Worm (Caenorhabditis elegans) whole organism, mixed stage, embryonic: ENCODE results near the gene F17H10.4.

ENCODE experiments used
- M03D4.4 ChIP-seq: sonication (generic microtip); optimal IDR thresholded peaks from 2 replicates; lab custom pipeline; 2017; ENCODE audit warnings: mild to moderate bottlenecking, missing genetic modification characterization, missing compliant biosample characterization
- bed-3 ChIP-seq: fragments of 200-800 bp; sonication (Bioruptor generic); optimal IDR thresholded peaks from 3 replicates; lab custom pipeline; 2018; ENCODE audit warnings: mild to moderate bottlenecking, missing genetic modification characterization, moderate library complexity, missing compliant biosample characterization
- blmp-1 ChIP-seq: fragments of 150-350 bp; optimal IDR thresholded peaks from 2 replicates; lab custom pipeline; 2014; ENCODE audit warnings: missing biosample characterization, missing genetic modification characterization
- ceh-39 ChIP-seq: fragments of 150-350 bp; optimal IDR thresholded peaks from 2 replicates; lab custom pipeline; 2014; ENCODE audit warnings: missing biosample characterization, missing genetic modification characterization
- ceh-43 ChIP-seq: fragments of 200-800 bp; sonication (Bioruptor generic); optimal IDR thresholded peaks from 2 replicates; lab custom pipeline; 2018; ENCODE audit warnings: mild to moderate bottlenecking, missing genetic modification characterization, moderate library complexity, missing compliant biosample characterization
- ceh-83 ChIP-seq: fragments of 200-800 bp; sonication (Bioruptor generic); optimal IDR thresholded peaks from 2 replicates; lab custom pipeline; 2018; ENCODE audit warnings: mild to moderate bottlenecking, missing genetic modification characterization, missing compliant biosample characterization
- ces-1 ChIP-seq: fragments of 150-350 bp; optimal IDR thresholded peaks from 2 replicates; lab custom pipeline; 2014; ENCODE audit warnings: missing biosample characterization, missing genetic modification reagents, missing genetic modification characterization
- cnd-1 ChIP-seq: fragments of 200-800 bp; sonication (Bioruptor generic); optimal IDR thresholded peaks from 2 replicates; lab custom pipeline; 2018; ENCODE audit warnings: mild to moderate bottlenecking, missing genetic modification characterization, missing compliant biosample characterization
- drap-1 ChIP-seq: fragments of 200-800 bp; sonication (Bioruptor generic); optimal IDR thresholded peaks from 3 replicates; lab custom pipeline; 2018; ENCODE audit warnings: mild to moderate bottlenecking, missing genetic modification characterization, missing compliant biosample characterization
- elt-1 ChIP-seq: sonication (generic microtip); optimal IDR thresholded peaks from 2 replicates; lab custom pipeline; 2017; ENCODE audit warnings: missing genetic modification characterization, mild to moderate bottlenecking, missing compliant biosample characterization, antibody characterized with exemption, moderate library complexity, borderline replicate concordance; ENCODE audit not compliant: insufficient read depth
- elt-3 ChIP-seq: fragments of 150-350 bp; optimal IDR thresholded peaks from 2 replicates; lab custom pipeline; 2014; ENCODE audit warnings: missing biosample characterization, missing genetic modification characterization
- flh-1 ChIP-seq: fragments of 200-800 bp; sonication (Bioruptor generic); optimal IDR thresholded peaks from 2 replicates; lab custom pipeline; 2018; ENCODE audit warnings: mild to moderate bottlenecking, missing genetic modification characterization, moderate library complexity, missing compliant biosample characterization
- ham-2 ChIP-seq: fragments of 200-800 bp; sonication (Bioruptor generic); optimal IDR thresholded peaks from 2 replicates; lab custom pipeline; 2018; ENCODE audit warnings: mild to moderate bottlenecking, missing genetic modification characterization, missing compliant biosample characterization
- hlh-1 ChIP-seq: fragments of 150-350 bp; optimal IDR thresholded peaks from 2 replicates; lab custom pipeline; 2014; ENCODE audit warnings: missing biosample characterization, missing genetic modification reagents, missing genetic modification characterization
- lin-13 ChIP-seq: fragments of 150-350 bp; optimal IDR thresholded peaks from 2 replicates; lab custom pipeline; 2014; ENCODE audit warnings: missing biosample characterization, missing genetic modification characterization
- lin-32 ChIP-seq: fragments of 200-800 bp; sonication (Bioruptor generic); optimal IDR thresholded peaks from 2 replicates; lab custom pipeline; 2018; ENCODE audit warnings: mild to moderate bottlenecking, missing genetic modification characterization, missing compliant biosample characterization
- lsy-2 ChIP-seq: fragments of 150-350 bp; optimal IDR thresholded peaks from 2 replicates; lab custom pipeline; 2014; ENCODE audit warnings: missing biosample characterization, missing genetic modification characterization
- mab-5 ChIP-seq: fragments of 150-350 bp; optimal IDR thresholded peaks from 2 replicates; lab custom pipeline; 2014; ENCODE audit warnings: missing biosample characterization, missing genetic modification characterization
- mep-1 ChIP-seq: fragments of 150-350 bp; optimal IDR thresholded peaks from 2 replicates; lab custom pipeline; 2017; ENCODE audit warnings: missing biosample characterization, missing genetic modification reagents, missing genetic modification characterization, inconsistent platforms
- mls-2 ChIP-seq: sonication (generic microtip); optimal IDR thresholded peaks from 2 replicates; lab custom pipeline; 2016; ENCODE audit warnings: mild to moderate bottlenecking, missing genetic modification characterization, moderate library complexity, missing compliant biosample characterization
- nhr-12 ChIP-seq: fragments of 150-350 bp; optimal IDR thresholded peaks from 2 replicates; lab custom pipeline; 2014; ENCODE audit warnings: missing biosample characterization, missing genetic modification characterization
- nhr-2 ChIP-seq: fragments of 150-350 bp; optimal IDR thresholded peaks from 2 replicates; lab custom pipeline; 2014; ENCODE audit warnings: missing biosample characterization, missing genetic modification characterization
- nhr-237 ChIP-seq: fragments of 150-350 bp; optimal IDR thresholded peaks from 2 replicates; lab custom pipeline; 2014; ENCODE audit warnings: missing biosample characterization, missing genetic modification characterization
- nhr-28 ChIP-seq: fragments of 150-350 bp; optimal IDR thresholded peaks from 2 replicates; lab custom pipeline; 2014; ENCODE audit warnings: missing biosample characterization, missing genetic modification characterization
- nhr-76 ChIP-seq: sonication (generic microtip); optimal IDR thresholded peaks from 2 replicates; lab custom pipeline; 2017; ENCODE audit warnings: missing biosample characterization, missing genetic modification characterization
- pha-4 ChIP-seq: fragments of 150-350 bp; optimal IDR thresholded peaks from 2 replicates; lab custom pipeline; 2018; ENCODE audit warnings: missing biosample characterization, missing genetic modification reagents, missing genetic modification characterization
- sem-2 ChIP-seq: fragments of 200-800 bp; sonication (Bioruptor generic); optimal IDR thresholded peaks from 2 replicates; lab custom pipeline; 2018; ENCODE audit warnings: mild to moderate bottlenecking, missing genetic modification characterization, missing compliant biosample characterization
- snpc-4 ChIP-seq: fragments of 150-350 bp; optimal IDR thresholded peaks from 2 replicates; lab custom pipeline; 2014; ENCODE audit warnings: missing biosample characterization, missing genetic modification characterization
- sptf-1 ChIP-seq: sonication (generic microtip); optimal IDR thresholded peaks from 2 replicates; lab custom pipeline; 2017; ENCODE audit warnings: mild to moderate bottlenecking, missing genetic modification characterization, moderate library complexity, missing compliant biosample characterization
- tbx-8 ChIP-seq: fragments of 200-800 bp; sonication (Bioruptor generic); optimal IDR thresholded peaks from 2 replicates; lab custom pipeline; 2018; ENCODE audit warnings: mild to moderate bottlenecking, missing genetic modification characterization, moderate library complexity, missing compliant biosample characterization
- unc-120 ChIP-seq: sonication (generic microtip); optimal IDR thresholded peaks from 2 replicates; lab custom pipeline; 2017; ENCODE audit warnings: missing genetic modification characterization, missing compliant biosample characterization; ENCODE audit not compliant: poor library complexity, severe bottlenecking
- unc-39 ChIP-seq: fragments of 150-350 bp; optimal IDR thresholded peaks from 2 replicates; lab custom pipeline; 2014; ENCODE audit warnings: missing biosample characterization, missing genetic modification characterization
- unc-62 ChIP-seq: fragments of 150-350 bp; optimal IDR thresholded peaks from 2 replicates; lab custom pipeline; 2014; ENCODE audit warnings: missing biosample characterization, missing genetic modification reagents, missing genetic modification characterization
- zip-8 ChIP-seq: fragments of 150-350 bp; optimal IDR thresholded peaks from 2 replicates; lab custom pipeline; 2014; ENCODE audit warnings: missing biosample characterization, missing genetic modification characterization
- ztf-11 ChIP-seq: fragments of 150-350 bp; optimal IDR thresholded peaks from 2 replicates; lab custom pipeline; 2014; ENCODE audit warnings: missing biosample characterization, missing genetic modification characterization

Gene F17H10.4

ce11 chrX:13139493-13139892 is 13.2 kb upstream of the F17H10.4 start, which contains the start of gene ttr-34:
Gene ttr-34, plus strand, starts transcription at chrX:13139793.
- TF ChIP-seq ces-1 (GFP tag; lab: Kevin White, UChicago) (no peak), hlh-1 (tag; lab: Kevin White, UChicago) (no peak), elt-1 (no peak), lin-32 (GFP tag; lab: Kevin White, UChicago) (no peak), ceh-39 (tag; lab: Kevin White, UChicago) (no peak), ceh-83 (GFP tag; lab: Kevin White, UChicago) (no peak), ztf-11 (tag; lab: Kevin White, UChicago) (no peak), mab-5 (tag; lab: Kevin White, UChicago) (no peak)
- TF ChIP-seq, all 35 proteins: peak for 0

ce11 chrX:13134807-13135206 is 8.5 kb upstream of the F17H10.4 start, which contains the start of gene F09A5.2:
Gene F09A5.2, plus strand, starts transcription at chrX:13135107.
- TF ChIP-seq ham-2 (GFP tag; lab: Kevin White, UChicago) (no peak), elt-3 (tag; lab: Kevin White, UChicago) (no peak), hlh-1 (tag; lab: Kevin White, UChicago) (no peak), elt-1 (no peak), blmp-1 (tag; lab: Kevin White, UChicago) (no peak), lin-13 (tag; lab: Kevin White, UChicago) (no peak), unc-39 (tag; lab: Kevin White, UChicago) (no peak), cnd-1 (tag; lab: Kevin White, UChicago) (no peak), tbx-8 (GFP tag; lab: Kevin White, UChicago) (no peak), flh-1 (GFP tag; lab: Kevin White, UChicago) (no peak), ces-1 (GFP tag; lab: Kevin White, UChicago) (no peak), snpc-4 (tag; lab: Kevin White, UChicago) (no peak)
- TF ChIP-seq, all 35 proteins: peak for 0

ce11 chrX:13129949-13130348 is 3.6 kb upstream of the F17H10.4 start, which contains the start of gene spin-3:
Gene spin-3, plus strand, starts transcription at chrX:13130249.
- no peak for TF ChIP-seq nhr-2 (tag; lab: Kevin White, UChicago)
- no peak for TF ChIP-seq ztf-11 (tag; lab: Kevin White, UChicago)
- TF ChIP-seq ham-2 (GFP tag; lab: Kevin White, UChicago) = no peak
- TF ChIP-seq unc-120 = no peak
- TF ChIP-seq nhr-12 = no peak
- TF ChIP-seq lin-32 (GFP tag; lab: Kevin White, UChicago) = no peak
- TF ChIP-seq snpc-4 (tag; lab: Kevin White, UChicago) = no peak
- TF ChIP-seq unc-39 (tag; lab: Kevin White, UChicago) = no peak
- TF ChIP-seq zip-8 (tag; lab: Kevin White, UChicago) = no peak
- TF ChIP-seq lin-13 (tag; lab: Kevin White, UChicago) = no peak
- no peak for TF ChIP-seq nhr-76
- no peak for TF ChIP-seq elt-1
- TF ChIP-seq cnd-1 (tag; lab: Kevin White, UChicago) = no peak
- TF ChIP-seq drap-1 (GFP tag; lab: Kevin White, UChicago) = no peak
- TF ChIP-seq M03D4.4 = no peak

DNA sequence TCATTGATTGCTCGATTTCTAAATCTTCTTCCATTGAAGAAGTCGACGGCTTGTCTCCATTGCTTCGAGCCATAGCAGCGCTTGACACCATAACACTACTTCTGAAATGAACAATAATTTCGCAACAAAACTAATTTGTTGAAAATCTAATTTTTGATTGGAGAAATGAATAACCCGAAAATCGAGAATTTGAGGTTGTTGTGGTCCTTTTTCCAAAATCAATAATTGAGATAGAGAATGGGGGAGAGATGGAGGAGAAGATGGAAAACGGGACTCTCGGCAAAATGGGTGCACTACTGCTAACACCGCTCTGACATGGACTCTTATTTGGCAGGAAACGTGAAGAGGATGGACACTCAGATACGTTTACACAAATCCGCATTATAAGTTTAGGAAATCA is 4.1 kb downstream of the F17H10.4 start, which contains the start of gene snx-17:
Gene snx-17, minus strand, starts transcription at position 101 of the 400 bp plus-strand sequence.
- TF ChIP-seq sem-2 (GFP tag; lab: Kevin White, UChicago) (no peak), ces-1 (GFP tag; lab: Kevin White, UChicago) (peak; percentile 29), bed-3 (GFP tag; lab: Kevin White, UChicago) (no peak), M03D4.4 (no peak)

ce11 chrX:13121104-13121503 is 5.2 kb downstream of the F17H10.4 start:
- no peak for TF ChIP-seq ceh-39 (tag; lab: Kevin White, UChicago)
- TF ChIP-seq mep-1 (tag; lab: Kevin White, UChicago) = peak; percentile 47
- TF ChIP-seq snpc-4 (tag; lab: Kevin White, UChicago) = no peak
- peak; percentile 94 for TF ChIP-seq sem-2 (GFP tag; lab: Kevin White, UChicago)
- peak; percentile 92 for TF ChIP-seq ceh-43 (GFP tag; lab: Kevin White, UChicago)
- TF ChIP-seq lsy-2 (tag; lab: Kevin White, UChicago) = peak; percentile 5
- TF ChIP-seq nhr-28 (tag; lab: Kevin White, UChicago) = no peak
- peak; percentile 89 for TF ChIP-seq ham-2 (GFP tag; lab: Kevin White, UChicago)
- TF ChIP-seq unc-62 (GFP tag; lab: Kevin White, UChicago) = peak; percentile 45
- TF ChIP-seq elt-3 (tag; lab: Kevin White, UChicago) = peak; percentile 9
- TF ChIP-seq hlh-1 (tag; lab: Kevin White, UChicago) = peak; percentile 49
- TF ChIP-seq unc-120 = peak; percentile 79
- TF ChIP-seq sptf-1 (tag; lab: Kevin White, UChicago) = peak; percentile 99
- peak; percentile 27 for TF ChIP-seq unc-39 (tag; lab: Kevin White, UChicago)
- TF ChIP-seq blmp-1 (tag; lab: Kevin White, UChicago) = no peak
- peak; percentile 5 for TF ChIP-seq ces-1 (GFP tag; lab: Kevin White, UChicago)
- TF ChIP-seq ceh-83 (GFP tag; lab: Kevin White, UChicago) = peak; percentile 96
- no peak for TF ChIP-seq zip-8 (tag; lab: Kevin White, UChicago)
- TF ChIP-seq bed-3 (GFP tag; lab: Kevin White, UChicago) = peak; percentile 89
- peak; percentile 62 for TF ChIP-seq nhr-12
- TF ChIP-seq pha-4 (tag; lab: Kevin White, UChicago) = peak; percentile 37
- TF ChIP-seq drap-1 (GFP tag; lab: Kevin White, UChicago) = peak; percentile 99
- TF ChIP-seq nhr-76 = no peak
- no peak for TF ChIP-seq elt-1
- peak; percentile 71 for TF ChIP-seq ztf-11 (tag; lab: Kevin White, UChicago)
- no peak for TF ChIP-seq nhr-2 (tag; lab: Kevin White, UChicago)
- TF ChIP-seq M03D4.4 = peak; percentile 97
- no peak for TF ChIP-seq mab-5 (tag; lab: Kevin White, UChicago)
- TF ChIP-seq flh-1 (GFP tag; lab: Kevin White, UChicago) = peak; percentile 91
- TF ChIP-seq tbx-8 (GFP tag; lab: Kevin White, UChicago) = peak; percentile 92
- peak; percentile 93 for TF ChIP-seq lin-32 (GFP tag; lab: Kevin White, UChicago)
- TF ChIP-seq cnd-1 (tag; lab: Kevin White, UChicago) = peak; percentile 97
- TF ChIP-seq nhr-237 = peak; percentile 3
- TF ChIP-seq mls-2 (tag; lab: Kevin White, UChicago) = peak; percentile 99
- peak; percentile 85 for TF ChIP-seq lin-13 (tag; lab: Kevin White, UChicago)
